Worm (Caenorhabditis elegans) whole organism, L4 larva: Measurements from ENCODE around the gene eelo-2.
A peak's percentile ranks its signal among the peaks of the same experiment; 100 is the strongest.

Source experiments
- F26F4.8 ChIP-seq: fragments of 200-800 bp; sonication (Bioruptor generic); conservative IDR thresholded peaks from 2 replicates; pipeline ENCODE4 v1.3.6; 2022; ENCODE audit warnings: missing genetic modification characterization, missing compliant biosample characterization
- F44E2.7 ChIP-seq: fragments of 200-800 bp; sonication (Bioruptor generic); IDR thresholded peaks from 2 replicates; pipeline ENCODE4 v2.1.2; 2022; ENCODE audit warnings: missing genetic modification characterization, missing compliant biosample characterization
- Y105C5A.15 ChIP-seq: fragments of 200-800 bp; sonication (Bioruptor generic); IDR thresholded peaks from 2 replicates; pipeline ENCODE4 v1.3.6; 2022; ENCODE audit warnings: missing genetic modification characterization, missing compliant biosample characterization
- ZK337.2 ChIP-seq: fragments of 200-800 bp; sonication (Bioruptor generic); IDR thresholded peaks from 2 replicates; pipeline ENCODE4 v1.3.6; 2022; ENCODE audit warnings: missing genetic modification reagents, missing genetic modification characterization, missing compliant biosample characterization
- aha-1 ChIP-seq: fragments of 150-350 bp; peaks from one replicate; lab custom pipeline; 2014; ENCODE audit warnings: missing biosample characterization, missing genetic modification characterization
- aly-2 ChIP-seq: sonication (generic microtip); optimal IDR thresholded peaks from 2 replicates; lab custom pipeline; 2018; ENCODE audit warnings: missing biosample characterization, missing genetic modification characterization
- ama-1 ChIP-seq: fragments of 150-350 bp; optimal IDR thresholded peaks from 2 replicates; lab custom pipeline; 2014; ENCODE audit warnings: inconsistent platforms, mixed read lengths
- ceh-44 ChIP-seq: fragments of 200-800 bp; sonication (Bioruptor generic); IDR thresholded peaks from 2 replicates; pipeline ENCODE4 v1.3.6; 2022; ENCODE audit warnings: missing genetic modification reagents, missing genetic modification characterization, missing compliant biosample characterization
- ceh-62 ChIP-seq: sonication (generic microtip); optimal IDR thresholded peaks from 2 replicates; lab custom pipeline; 2017; ENCODE audit warnings: missing biosample characterization, missing genetic modification characterization
- ceh-82 ChIP-seq: sonication (generic microtip); optimal IDR thresholded peaks from 2 replicates; lab custom pipeline; 2017; ENCODE audit warnings: missing biosample characterization, missing genetic modification characterization
- cey-2 ChIP-seq: sonication (generic microtip); optimal IDR thresholded peaks from 3 replicates; lab custom pipeline; 2017; ENCODE audit warnings: missing genetic modification characterization, mild to moderate bottlenecking, missing compliant biosample characterization, antibody characterized with exemption, borderline replicate concordance; ENCODE audit not compliant: insufficient read depth
- ctbp-1 ChIP-seq: fragments of 200-800 bp; sonication (Bioruptor generic); IDR thresholded peaks from 2 replicates; pipeline ENCODE4 v1.3.6; 2022; ENCODE audit warnings: missing genetic modification reagents, missing genetic modification characterization, missing compliant biosample characterization
- daf-16 ChIP-seq, 3 experiments: sonication (generic microtip); optimal IDR thresholded peaks; 2 replicates each; lab custom pipeline; 2016 to 2017; ENCODE audit warnings: missing genetic modification characterization in 3 of 3, missing genetic modification reagents in 3 of 3, mild to moderate bottlenecking in 2 of 3, missing compliant biosample characterization in 2 of 3, missing biosample characterization in 1 of 3, moderate library complexity in 1 of 3
- daf-19 ChIP-seq: fragments of 200-800 bp; sonication (Bioruptor generic); conservative IDR thresholded peaks from 2 replicates; pipeline ENCODE4 v1.3.6; 2022; ENCODE audit warnings: missing genetic modification characterization, missing compliant biosample characterization
- dmd-6 ChIP-seq: fragments of 200-800 bp; sonication (Bioruptor generic); IDR thresholded peaks from 2 replicates; pipeline ENCODE4 v1.3.6; 2022; ENCODE audit warnings: missing genetic modification reagents, missing genetic modification characterization, missing compliant biosample characterization
- fos-1 ChIP-seq: fragments of 150-350 bp; optimal IDR thresholded peaks from 2 replicates; lab custom pipeline; 2014; ENCODE audit warnings: missing biosample characterization, missing genetic modification characterization
- gei-8 ChIP-seq: fragments of 200-800 bp; sonication (Bioruptor generic); optimal IDR thresholded peaks from 2 replicates; lab custom pipeline; 2018; ENCODE audit warnings: mild to moderate bottlenecking, missing genetic modification characterization, missing compliant biosample characterization
- hlh-30 ChIP-seq: sonication (generic microtip); optimal IDR thresholded peaks from 2 replicates; lab custom pipeline; 2017; ENCODE audit warnings: antibody characterized with exemption, mild to moderate bottlenecking, missing genetic modification characterization, missing compliant biosample characterization; ENCODE audit not compliant: insufficient read depth
- lim-7 ChIP-seq: fragments of 200-800 bp; sonication (Bioruptor generic); IDR thresholded peaks from 2 replicates; pipeline ENCODE4 v1.3.6; 2022; ENCODE audit warnings: missing genetic modification characterization, missing compliant biosample characterization
- lin-1 ChIP-seq: fragments of 200-800 bp; sonication (Bioruptor generic); IDR thresholded peaks from 2 replicates; pipeline ENCODE4 v1.3.6; 2022; ENCODE audit warnings: missing genetic modification reagents, missing genetic modification characterization, missing compliant biosample characterization
- lin-29 ChIP-seq: fragments of 200-800 bp; sonication (Bioruptor generic); IDR thresholded peaks from 2 replicates; pipeline ENCODE4 v1.3.6; 2022; ENCODE audit warnings: missing genetic modification reagents, missing genetic modification characterization, missing compliant biosample characterization
- lsy-2 ChIP-seq, 2 experiments: fragments of 150-350 bp in 1 of 2; sonication (generic microtip) in 1 of 2; optimal IDR thresholded peaks; 2 replicates each; lab custom pipeline; 2014 to 2017; ENCODE audit warnings: missing biosample characterization in 2 of 2, missing genetic modification characterization in 2 of 2
- madf-5 ChIP-seq, 2 experiments: fragments of 200-800 bp; sonication (Bioruptor generic); IDR thresholded peaks; 2 replicates each; pipeline ENCODE4 v1.3.6; 2022; ENCODE audit warnings: missing compliant biosample characterization in 2 of 2, missing genetic modification characterization in 2 of 2
- madf-9 ChIP-seq: fragments of 200-800 bp; sonication (Bioruptor generic); conservative IDR thresholded peaks from 2 replicates; pipeline ENCODE4 v1.3.6; 2022; ENCODE audit warnings: missing genetic modification reagents, missing genetic modification characterization, missing compliant biosample characterization
- mes-2 ChIP-seq: sonication (generic microtip); optimal IDR thresholded peaks from 2 replicates; lab custom pipeline; 2016; ENCODE audit warnings: missing genotype, mild to moderate bottlenecking, missing genetic modification characterization, missing compliant biosample characterization; ENCODE audit not compliant: poor library complexity, severe bottlenecking
- nhr-11 ChIP-seq: fragments of 150-350 bp; optimal IDR thresholded peaks from 2 replicates; lab custom pipeline; 2014; ENCODE audit warnings: missing biosample characterization, missing genetic modification characterization
- nhr-48 ChIP-seq: sonication (generic microtip); optimal IDR thresholded peaks from 2 replicates; lab custom pipeline; 2016; ENCODE audit warnings: mild to moderate bottlenecking, missing genetic modification characterization, missing compliant biosample characterization
- pha-4 ChIP-seq, 2 experiments: fragments of 150-350 bp in 1 of 2; fragments of 200-800 bp in 1 of 2; sonication (Bioruptor generic) in 1 of 2; IDR thresholded peaks in 1 of 2; optimal IDR thresholded peaks in 1 of 2; 2 replicates each; pipeline versions ENCODE4 v1.3.6 to Lab custom; 2014 to 2022; ENCODE audit warnings: missing genetic modification characterization in 2 of 2, missing genetic modification reagents in 2 of 2, missing biosample characterization in 1 of 2, missing compliant biosample characterization in 1 of 2
- php-3 ChIP-seq: fragments of 200-800 bp; sonication (Bioruptor generic); IDR thresholded peaks from 2 replicates; pipeline ENCODE4 v1.3.6; 2022; ENCODE audit warnings: missing genetic modification reagents, missing genetic modification characterization, missing compliant biosample characterization
- rbr-2 ChIP-seq: sonication (generic microtip); optimal IDR thresholded peaks from 2 replicates; lab custom pipeline; 2016; ENCODE audit warnings: missing genotype, missing genetic modification characterization, missing compliant biosample characterization
- set-16 ChIP-seq: fragments of 200-800 bp; sonication (Bioruptor generic); IDR thresholded peaks from 2 replicates; pipeline ENCODE4 v1.3.6; 2022; ENCODE audit warnings: missing genetic modification reagents, missing genetic modification characterization, missing compliant biosample characterization
- snpc-1.2 ChIP-seq: fragments of 200-800 bp; sonication (Bioruptor generic); IDR thresholded peaks from 2 replicates; pipeline ENCODE4 v1.3.6; 2022; ENCODE audit warnings: missing genetic modification reagents, missing genetic modification characterization, missing compliant biosample characterization
- tra-1 ChIP-seq: fragments of 200-800 bp; sonication (Bioruptor generic); IDR thresholded peaks from 2 replicates; pipeline ENCODE4 v1.3.6; 2022; ENCODE audit warnings: missing genetic modification reagents, missing genetic modification characterization, missing compliant biosample characterization
- unc-130 ChIP-seq: sonication (generic microtip); optimal IDR thresholded peaks from 2 replicates; lab custom pipeline; 2016; ENCODE audit warnings: missing genetic modification reagents, missing genetic modification characterization, missing compliant biosample characterization
- vab-7 ChIP-seq: fragments of 200-800 bp; sonication (Bioruptor generic); IDR thresholded peaks from 2 replicates; pipeline ENCODE4 v1.3.6; 2022; ENCODE audit warnings: missing genetic modification reagents, missing genetic modification characterization, missing compliant biosample characterization
- zag-1 ChIP-seq: fragments of 150-350 bp; optimal IDR thresholded peaks from 2 replicates; lab custom pipeline; 2014; ENCODE audit warnings: missing biosample characterization, missing genetic modification characterization
- ztf-11 ChIP-seq: fragments of 150-350 bp; optimal IDR thresholded peaks from 2 replicates; lab custom pipeline; 2014; ENCODE audit warnings: missing biosample characterization, missing genetic modification characterization
- ztf-7 ChIP-seq: fragments of 150-350 bp; optimal IDR thresholded peaks from 2 replicates; lab custom pipeline; 2014; ENCODE audit warnings: missing biosample characterization, missing genetic modification characterization

The eelo-2 gene

ce11 chrIV:17279592-17280440 lies 29.9 kb downstream of the eelo-2 start (continued):
- TF ChIP-seq madf-5 (GFP tag; IDR thresholded peaks at IDR 0.05; lab: Robert Waterston, UW) (peak in 1 of 2 experiments; percentile 18; a peak in 1 of 4 replicates), ceh-62 (no peak), lsy-2 (tag; optimal IDR thresholded peaks at IDR 0.05; lab: Kevin White, UChicago) (peak in 1 of 2 experiments; percentile 41), snpc-1.2 (peak; percentile 75), daf-16 (GFP tag; optimal IDR thresholded peaks at IDR 0.05; lab: Kevin White, UChicago) (no peak), daf-16 (tag; optimal IDR thresholded peaks at IDR 0.05; lab: Kevin White, UChicago) (peak; percentile 12), ceh-82 (tag; lab: Kevin White, UChicago) (no peak), madf-9 (GFP tag; lab: Robert Waterston, UW) (no peak), ZK337.2 (GFP tag; lab: Robert Waterston, UW) (no peak), unc-130 (GFP tag; lab: Kevin White, UChicago) (no peak), ztf-11 (tag; lab: Kevin White, UChicago) (no peak), aly-2 (tag; lab: Kevin White, UChicago) (peak; percentile 81), fos-1 (tag; lab: Kevin White, UChicago) (no peak), F44E2.7 (GFP tag; lab: Robert Waterston, UW) (peak; percentile 19; the same call in 1 of the 2 replicates), gei-8 (GFP tag; lab: Kevin White, UChicago) (no peak), ceh-44 (GFP tag; lab: Robert Waterston, UW) (no peak), set-16 (peak; percentile 59; the same call in 1 of the 2 replicates), aha-1 (tag; lab: Kevin White, UChicago) (peak; percentile 36), lin-1 (GFP tag; lab: Robert Waterston, UW) (peak; percentile 74), Y105C5A.15 (peak; percentile 15; the same call in 1 of the 2 replicates), lin-29 (GFP tag; lab: Robert Waterston, UW) (no peak), ctbp-1 (GFP tag; lab: Robert Waterston, UW) (peak; percentile 34; the same call in 1 of the 2 replicates), daf-19 (GFP tag; lab: Robert Waterston, UW) (peak; percentile 49; the same call in 1 of the 2 replicates), nhr-11 (no peak), vab-7 (GFP tag; lab: Robert Waterston, UW) (no peak), tra-1 (GFP tag; lab: Robert Waterston, UW) (0 out of 2 replicates have a peak, but pooled peaks have one; percentile 4), lim-7 (GFP tag; lab: Robert Waterston, UW) (no peak), php-3 (GFP tag; lab: Robert Waterston, UW) (peak; percentile 34; the same call in 1 of the 2 replicates), pha-4 (GFP tag; IDR thresholded peaks at IDR 0.05; lab: Robert Waterston, UW) (peak; percentile 73), pha-4 (tag; optimal IDR thresholded peaks at IDR 0.05; lab: Kevin White, UChicago) (no peak), zag-1 (tag; lab: Kevin White, UChicago) (no peak), cey-2 (tag; lab: Kevin White, UChicago) (no peak)
- TF ChIP-seq, all 104 proteins: peak for 24

DNA sequence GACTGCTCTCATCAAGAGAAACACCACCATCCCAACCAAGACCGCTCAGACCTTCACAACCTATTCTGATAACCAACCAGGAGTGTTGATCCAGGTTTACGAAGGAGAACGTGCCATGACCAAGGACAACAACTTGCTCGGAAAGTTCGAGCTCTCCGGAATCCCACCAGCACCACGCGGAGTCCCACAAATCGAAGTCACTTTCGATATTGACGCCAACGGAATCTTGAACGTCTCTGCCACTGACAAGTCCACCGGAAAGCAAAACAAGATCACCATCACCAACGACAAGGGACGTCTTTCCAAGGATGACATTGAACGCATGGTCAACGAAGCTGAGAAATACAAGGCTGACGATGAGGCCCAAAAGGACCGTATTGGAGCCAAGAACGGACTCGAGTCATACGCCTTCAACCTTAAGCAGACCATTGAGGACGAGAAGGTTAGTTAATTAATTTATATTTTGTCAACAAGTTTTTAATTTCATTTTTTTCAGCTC lies 30.6 kb downstream of the eelo-2 start:
- peak; percentile 22 for TF ChIP-seq mes-2
- 0 out of 2 replicates have a peak, but pooled peaks have one; percentile 5 for TF ChIP-seq F26F4.8 (GFP tag; lab: Robert Waterston, UW)
- 0 out of 2 replicates have a peak, but pooled peaks have one; percentile 6 for TF ChIP-seq daf-19 (GFP tag; lab: Robert Waterston, UW)
- TF ChIP-seq rbr-2 (tag; lab: Kevin White, UChicago) = peak; percentile 17
- no peak for TF ChIP-seq nhr-48 (tag; lab: Kevin White, UChicago)
- TF ChIP-seq ama-1 (lab: Kevin White, UChicago) = peak; percentile 75
- peak; percentile 13; the same call in 1 of the 2 replicates for TF ChIP-seq dmd-6 (GFP tag; lab: Robert Waterston, UW)
- TF ChIP-seq ztf-7 (tag; lab: Kevin White, UChicago) = no peak
- peak; percentile 1 for TF ChIP-seq hlh-30 (tag; lab: Kevin White, UChicago)
